Worm (Caenorhabditis elegans): ENCODE data around the gene tag-340.

ce11 chrIII:4951210-4951609 lies 50.9 kb downstream of the tag-340 start:
- TF ChIP-seq him-1 (tag; optimal IDR thresholded peaks at IDR 0.05) (no peak), dao-5 (tag; optimal IDR thresholded peaks at IDR 0.05) (no peak)

Data from whole organism, L4/young adult.